Fruit fly (Drosophila melanogaster) Kc167 (cell line): Measurements from ENCODE around the gene mRpL16.

ENCODE experiments used
- Sin3A ChIP-seq: fragments of >200 bp; optimal IDR thresholded peaks from 2 replicates; lab custom pipeline; 2018; ENCODE audit warnings: missing external identifiers
- h ChIP-seq: fragments of >200 bp; optimal IDR thresholded peaks from 3 replicates; lab custom pipeline; 2018; ENCODE audit warnings: missing external identifiers
- insv ChIP-seq: fragments of >200 bp; optimal IDR thresholded peaks from 3 replicates; lab custom pipeline; 2018; ENCODE audit warnings: missing external identifiers
- psq ChIP-seq: fragments of >200 bp; optimal IDR thresholded peaks from 2 replicates; lab custom pipeline; 2017; ENCODE audit warnings: missing external identifiers

dm6 chrX:1900123-1900818, 10.2 kb downstream of the mRpL16 start, which contains the start of gene arm:
- TF ChIP-seq Sin3A (lab: Kevin White, UChicago) = no peak
- no peak for TF ChIP-seq insv (lab: Kevin White, UChicago)
- no peak for TF ChIP-seq psq
- no peak for TF ChIP-seq h (lab: Kevin White, UChicago)
